Worm (Caenorhabditis elegans): ENCODE data around the gene ZK816.3.

Gene ZK816.3

DNA sequence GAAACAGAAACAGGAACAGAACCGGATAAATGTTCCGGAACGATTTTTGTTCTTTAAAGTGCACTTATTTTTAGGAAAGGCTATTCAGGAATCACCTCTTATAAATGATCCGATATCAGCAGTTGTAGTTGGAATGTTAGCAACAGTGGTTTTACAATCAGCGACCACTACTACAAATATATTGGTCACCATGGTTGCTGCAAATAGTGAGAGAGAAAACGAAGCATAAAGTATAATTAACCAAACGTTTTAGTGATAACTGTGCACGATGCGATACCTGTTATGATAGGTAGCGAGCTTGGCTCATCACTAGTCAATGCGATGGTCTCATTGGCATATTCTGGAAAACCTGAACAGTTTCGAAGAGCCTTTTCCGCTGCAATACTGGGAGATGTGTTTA, 21.3 kb downstream of the ZK816.3 start:
- no peak for TF ChIP-seq nhr-76 (tag; optimal IDR thresholded peaks at IDR 0.05)
- no peak for TF ChIP-seq ztf-11 (tag; optimal IDR thresholded peaks at IDR 0.05)
- no peak for TF ChIP-seq ces-1 (GFP tag; optimal IDR thresholded peaks at IDR 0.05)
- no peak for TF ChIP-seq pha-4 (tag; optimal IDR thresholded peaks at IDR 0.05)

DNA sequence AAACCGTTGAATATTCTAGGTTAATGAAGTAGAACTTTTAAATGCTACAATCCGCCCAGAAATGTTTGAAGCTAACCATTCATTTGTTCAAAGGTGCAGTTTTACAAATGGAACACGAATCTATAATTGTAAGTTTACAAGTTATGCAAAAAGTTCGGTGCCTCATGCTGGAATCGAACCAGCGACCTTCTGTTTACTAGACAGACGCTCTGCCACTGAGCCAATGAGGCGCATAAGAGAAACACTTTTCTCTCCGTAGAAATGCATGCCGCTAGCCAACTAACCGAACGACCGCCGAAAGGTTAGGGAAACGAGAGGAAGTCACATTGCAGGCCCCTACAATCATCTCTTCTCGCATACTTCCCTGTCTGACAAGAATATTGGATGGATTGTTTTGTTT, 23.1 kb downstream of the ZK816.3 start:
- peak; percentile 90 for TF ChIP-seq M03D4.4 (tag; optimal IDR thresholded peaks at IDR 0.05)
- peak; percentile 60 for TF ChIP-seq ces-1 (GFP tag; optimal IDR thresholded peaks at IDR 0.05)
- TF ChIP-seq tbx-8 (GFP tag; optimal IDR thresholded peaks at IDR 0.05), result peak; percentile 44
- TF ChIP-seq unc-120 (tag; optimal IDR thresholded peaks at IDR 0.05; ENCODE audit: poor library complexity, severe bottlenecking), result peak; percentile 81
- peak; percentile 84 for TF ChIP-seq bed-3 (GFP tag; optimal IDR thresholded peaks at IDR 0.05)
- peak; percentile 19 for TF ChIP-seq lin-13 (tag; optimal IDR thresholded peaks at IDR 0.05)
- TF ChIP-seq ceh-39 (tag; optimal IDR thresholded peaks at IDR 0.05), result no peak
- TF ChIP-seq unc-39 (tag; optimal IDR thresholded peaks at IDR 0.05), result peak; percentile 33
- TF ChIP-seq nhr-2 (tag; optimal IDR thresholded peaks at IDR 0.05), result no peak
- TF ChIP-seq mep-1 (tag; optimal IDR thresholded peaks at IDR 0.05), result peak; percentile 67
- TF ChIP-seq zip-8 (tag; optimal IDR thresholded peaks at IDR 0.05), result no peak
- TF ChIP-seq snpc-4 (tag; optimal IDR thresholded peaks at IDR 0.05), result no peak
- TF ChIP-seq mab-5 (tag; optimal IDR thresholded peaks at IDR 0.05), result no peak
- peak; percentile 24 for TF ChIP-seq nhr-12 (tag; optimal IDR thresholded peaks at IDR 0.05)
- peak; percentile 94 for TF ChIP-seq drap-1 (GFP tag; optimal IDR thresholded peaks at IDR 0.05)
- peak; percentile 71 for TF ChIP-seq flh-1 (GFP tag; optimal IDR thresholded peaks at IDR 0.05)
- TF ChIP-seq elt-3 (tag; optimal IDR thresholded peaks at IDR 0.05), result no peak
- peak; percentile 92 for TF ChIP-seq ceh-83 (GFP tag; optimal IDR thresholded peaks at IDR 0.05)
- TF ChIP-seq blmp-1 (tag; optimal IDR thresholded peaks at IDR 0.05), result no peak
- peak; percentile 95 for TF ChIP-seq sptf-1 (tag; optimal IDR thresholded peaks at IDR 0.05)
- peak; percentile 29 for TF ChIP-seq lsy-2 (tag; optimal IDR thresholded peaks at IDR 0.05)
- TF ChIP-seq ham-2 (GFP tag; optimal IDR thresholded peaks at IDR 0.05), result peak; percentile 77
- TF ChIP-seq hlh-1 (tag; optimal IDR thresholded peaks at IDR 0.05), result peak; percentile 49
- TF ChIP-seq ceh-43 (GFP tag; optimal IDR thresholded peaks at IDR 0.05), result peak; percentile 85
- TF ChIP-seq pha-4 (tag; optimal IDR thresholded peaks at IDR 0.05), result peak; percentile 23
- TF ChIP-seq ztf-11 (tag; optimal IDR thresholded peaks at IDR 0.05), result peak; percentile 35
- peak; percentile 94 for TF ChIP-seq mls-2 (tag; optimal IDR thresholded peaks at IDR 0.05)
- TF ChIP-seq cnd-1 (tag; optimal IDR thresholded peaks at IDR 0.05), result peak; percentile 88
- TF ChIP-seq lin-32 (GFP tag; optimal IDR thresholded peaks at IDR 0.05), result peak; percentile 76
- peak; percentile 37 for TF ChIP-seq nhr-237 (tag; optimal IDR thresholded peaks at IDR 0.05)
- peak; percentile 81 for TF ChIP-seq sem-2 (GFP tag; optimal IDR thresholded peaks at IDR 0.05)
- TF ChIP-seq nhr-28 (tag; optimal IDR thresholded peaks at IDR 0.05), result no peak
- TF ChIP-seq elt-1 (tag; optimal IDR thresholded peaks at IDR 0.05; ENCODE audit: borderline replicate concordance, insufficient read depth), result no peak
- no peak for TF ChIP-seq nhr-76 (tag; optimal IDR thresholded peaks at IDR 0.05)
- peak; percentile 60 for TF ChIP-seq unc-62 (GFP tag; optimal IDR thresholded peaks at IDR 0.05)

DNA sequence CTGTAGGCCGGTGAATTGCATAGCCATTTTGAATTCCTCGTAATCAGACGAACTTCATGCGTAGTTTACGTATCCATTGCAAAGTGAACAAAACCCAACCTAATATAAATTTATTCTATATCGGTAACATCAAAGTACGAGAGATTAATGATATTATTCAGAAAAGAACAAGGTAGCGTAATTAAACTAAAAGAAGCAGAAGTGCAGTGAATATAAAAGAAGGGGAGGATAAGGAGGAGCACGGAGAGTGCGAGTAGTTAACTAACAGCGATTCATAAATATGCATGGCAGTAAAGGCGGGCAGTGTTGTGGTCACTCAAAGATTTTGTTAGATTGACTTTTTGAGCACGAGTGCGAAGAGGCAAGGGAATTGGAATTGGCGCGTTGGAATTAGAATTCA, 26.5 kb downstream of the ZK816.3 start, which contains the start of gene clc-3:
TSS of gene clc-3 (minus strand) at position 101 of the 400 bp plus-strand sequence.
- no peak for TF ChIP-seq blmp-1 (tag; optimal IDR thresholded peaks at IDR 0.05)
- no peak for TF ChIP-seq nhr-76 (tag; optimal IDR thresholded peaks at IDR 0.05)
- peak; percentile 18 for TF ChIP-seq ces-1 (GFP tag; optimal IDR thresholded peaks at IDR 0.05)

DNA sequence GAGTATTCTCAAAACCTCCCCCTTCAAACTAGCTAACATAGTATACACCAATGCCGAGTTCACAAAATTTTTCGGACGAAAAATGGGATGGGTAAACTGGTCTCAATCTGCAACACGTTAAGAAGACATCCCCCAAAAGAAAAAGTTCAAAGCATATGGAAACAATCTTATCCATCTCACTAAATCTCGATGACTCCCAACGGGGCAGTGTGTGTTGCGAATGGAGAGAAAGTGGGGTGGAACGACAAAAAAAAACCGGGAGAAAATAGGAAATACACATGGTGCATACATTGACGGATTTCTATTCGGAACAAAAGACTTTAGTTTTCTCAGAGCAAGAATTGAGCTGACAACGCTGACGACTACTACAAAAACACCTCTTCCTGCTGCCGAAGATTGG, 27.1 kb downstream of the ZK816.3 start:
- TF ChIP-seq mls-2 (tag; optimal IDR thresholded peaks at IDR 0.05) (no peak), ceh-39 (tag; optimal IDR thresholded peaks at IDR 0.05) (no peak), bed-3 (GFP tag; optimal IDR thresholded peaks at IDR 0.05) (no peak), M03D4.4 (tag; optimal IDR thresholded peaks at IDR 0.05) (no peak), cnd-1 (tag; optimal IDR thresholded peaks at IDR 0.05) (no peak), unc-120 (tag; optimal IDR thresholded peaks at IDR 0.05; ENCODE audit: poor library complexity, severe bottlenecking) (no peak), ces-1 (GFP tag; optimal IDR thresholded peaks at IDR 0.05) (no peak), mep-1 (tag; optimal IDR thresholded peaks at IDR 0.05) (no peak), zip-8 (tag; optimal IDR thresholded peaks at IDR 0.05) (no peak), lin-32 (GFP tag; optimal IDR thresholded peaks at IDR 0.05) (no peak), unc-39 (tag; optimal IDR thresholded peaks at IDR 0.05) (no peak), sem-2 (GFP tag; optimal IDR thresholded peaks at IDR 0.05) (no peak), mab-5 (tag; optimal IDR thresholded peaks at IDR 0.05) (no peak), nhr-2 (tag; optimal IDR thresholded peaks at IDR 0.05) (no peak), tbx-8 (GFP tag; optimal IDR thresholded peaks at IDR 0.05) (no peak)

All from whole organism, mixed stage, embryonic.